Fruit fly (Drosophila melanogaster) whole organism, embryonic: ENCODE results near the gene Sdic1.

Experiments used
- Aef1 ChIP-seq: fragments of 200-800 bp; sonication (Bioruptor generic); IDR thresholded peaks from 3 replicates; pipeline ENCODE4 v1.3.6; 2022; ENCODE audit warnings: missing biosample characterization, missing genetic modification characterization
- B-H1 ChIP-seq: fragments of 200-800 bp; sonication (Bioruptor generic); IDR thresholded peaks from 3 replicates; pipeline ENCODE4 v1.3.6; 2022; ENCODE audit warnings: missing biosample characterization, missing genetic modification characterization
- Bdp1 ChIP-seq: fragments of 200-800 bp; sonication (Bioruptor generic); optimal IDR thresholded peaks from 3 replicates; lab custom pipeline; 2016; ENCODE audit warnings: missing biosample characterization, missing genetic modification characterization
- CG10366 ChIP-seq: fragments of 200-800 bp; sonication (Bioruptor generic); IDR thresholded peaks from 2 replicates; pipeline ENCODE4 v1.3.6; 2022; ENCODE audit warnings: missing biosample characterization, missing genetic modification characterization
- CG10462 ChIP-seq: fragments of 200-800 bp; sonication (Bioruptor generic); optimal IDR thresholded peaks from 2 replicates; lab custom pipeline; 2016; ENCODE audit warnings: missing biosample characterization, missing genetic modification characterization
- CG10654 ChIP-seq: fragments of 200-800 bp; sonication (Bioruptor generic); optimal IDR thresholded peaks from 2 replicates; lab custom pipeline; 2016; ENCODE audit warnings: missing biosample characterization, missing genetic modification characterization
- CG12104 ChIP-seq: fragments of 200-800 bp; sonication (Bioruptor generic); optimal IDR thresholded peaks from 3 replicates; lab custom pipeline; 2016; ENCODE audit warnings: missing biosample characterization, missing genetic modification characterization
- CG12219 ChIP-seq: fragments of 200-800 bp; sonication (Bioruptor generic); optimal IDR thresholded peaks from 3 replicates; lab custom pipeline; 2018; ENCODE audit warnings: missing biosample characterization, mild to moderate bottlenecking, missing genetic modification characterization
- CG12659 ChIP-seq: fragments of 200-800 bp; sonication (Bioruptor generic); optimal IDR thresholded peaks from 3 replicates; lab custom pipeline; 2017; ENCODE audit warnings: mild to moderate bottlenecking, missing biosample characterization, missing genetic modification reagents, missing genetic modification characterization
- CG14441 ChIP-seq: fragments of 200-800 bp; sonication (Bioruptor generic); IDR thresholded peaks from 2 replicates; pipeline ENCODE4 v1.3.6; 2022; ENCODE audit warnings: missing biosample characterization, missing genetic modification characterization
- CG1529 ChIP-seq: fragments of 200-800 bp; sonication (Bioruptor generic); optimal IDR thresholded peaks from 3 replicates; lab custom pipeline; 2018; ENCODE audit warnings: missing biosample characterization, missing genetic modification characterization
- CG1603 ChIP-seq: fragments of 200-800 bp; sonication (Bioruptor generic); optimal IDR thresholded peaks from 2 replicates; lab custom pipeline; 2019; ENCODE audit warnings: missing biosample characterization, mild to moderate bottlenecking, missing genetic modification characterization, moderate library complexity
- CG17186 ChIP-seq: fragments of 200-800 bp; sonication (Bioruptor generic); optimal IDR thresholded peaks from 3 replicates; lab custom pipeline; 2017; ENCODE audit warnings: missing biosample characterization, missing genetic modification reagents, missing genetic modification characterization
- CG1832 ChIP-seq: fragments of 200-800 bp; sonication (Bioruptor generic); optimal IDR thresholded peaks from 2 replicates; lab custom pipeline; 2017; ENCODE audit warnings: missing biosample characterization, mild to moderate bottlenecking, missing genetic modification characterization, inconsistent platforms
- CG18619 ChIP-seq: fragments of 200-800 bp; sonication (Bioruptor generic); optimal IDR thresholded peaks from 3 replicates; lab custom pipeline; 2017; ENCODE audit warnings: missing biosample characterization, mild to moderate bottlenecking, missing genetic modification characterization
- CG2199 ChIP-seq: fragments of 200-800 bp; sonication (Bioruptor generic); IDR thresholded peaks from 3 replicates; pipeline ENCODE4 v1.3.6; 2022; ENCODE audit warnings: missing biosample characterization, missing genetic modification characterization
- CG30020 ChIP-seq: fragments of 200-800 bp; optimal IDR thresholded peaks from 2 replicates; lab custom pipeline; 2019; ENCODE audit warnings: missing biosample characterization, mild to moderate bottlenecking, missing genetic modification characterization, moderate library complexity
- CG30403 ChIP-seq: fragments of 200-800 bp; sonication (Bioruptor generic); optimal IDR thresholded peaks from 3 replicates; lab custom pipeline; 2016; ENCODE audit warnings: missing biosample characterization, missing genetic modification characterization
- CG3281 ChIP-seq: fragments of 200-800 bp; sonication (Bioruptor generic); optimal IDR thresholded peaks from 3 replicates; lab custom pipeline; 2017; ENCODE audit warnings: missing biosample characterization, mild to moderate bottlenecking, missing genetic modification characterization
- CG6654 ChIP-seq: fragments of 200-800 bp; sonication (Bioruptor generic); optimal IDR thresholded peaks from 2 replicates; lab custom pipeline; 2017; ENCODE audit warnings: missing biosample characterization, mild to moderate bottlenecking, missing genetic modification characterization
- CG6683 ChIP-seq: fragments of 200-800 bp; sonication (Bioruptor generic); optimal IDR thresholded peaks from 2 replicates; lab custom pipeline; 2017; ENCODE audit warnings: missing biosample characterization, mild to moderate bottlenecking, missing genetic modification characterization, missing genetic modification reagents
- CG6689 ChIP-seq: fragments of 200-800 bp; sonication (Bioruptor generic); IDR thresholded peaks from 2 replicates; pipeline ENCODE4 v1.3.6; 2022; ENCODE audit warnings: missing biosample characterization, missing genetic modification characterization
- CG6813 ChIP-seq: fragments of 200-800 bp; sonication (Bioruptor generic); optimal IDR thresholded peaks from 2 replicates; lab custom pipeline; 2017; ENCODE audit warnings: missing biosample characterization, missing genetic modification characterization, mild to moderate bottlenecking, moderate library complexity, missing genetic modification reagents
- CG7556 ChIP-seq: fragments of 200-800 bp; sonication (Bioruptor generic); optimal IDR thresholded peaks from 2 replicates; lab custom pipeline; 2017; ENCODE audit warnings: missing biosample characterization, mild to moderate bottlenecking, missing genetic modification characterization
- CG7839 ChIP-seq: fragments of 200-800 bp; sonication (Bioruptor generic); optimal IDR thresholded peaks from 3 replicates; lab custom pipeline; 2018; ENCODE audit warnings: missing biosample characterization, mild to moderate bottlenecking, missing genetic modification characterization, moderate library complexity
- CG7963 ChIP-seq: fragments of 200-800 bp; sonication (Bioruptor generic); IDR thresholded peaks from 3 replicates; pipeline ENCODE4 v1.3.6; 2022; ENCODE audit warnings: missing biosample characterization, missing genetic modification characterization; ENCODE audit not compliant: partially characterized antibody
- CG8924 ChIP-seq: fragments of 200-800 bp; optimal IDR thresholded peaks from 3 replicates; lab custom pipeline; 2019; ENCODE audit warnings: missing biosample characterization, mild to moderate bottlenecking, missing genetic modification characterization, moderate library complexity
- CHES-1-like ChIP-seq: fragments of 200-800 bp; sonication (Bioruptor generic); optimal IDR thresholded peaks from 2 replicates; lab custom pipeline; 2016; ENCODE audit warnings: missing biosample characterization, missing genetic modification characterization
- Dref ChIP-seq: fragments of 200-800 bp; sonication (Bioruptor generic); IDR thresholded peaks from 2 replicates; pipeline ENCODE4 v1.3.6; 2022; ENCODE audit warnings: missing biosample characterization, missing genetic modification characterization
- Ets97D ChIP-seq: fragments of 200-800 bp; sonication (Bioruptor generic); optimal IDR thresholded peaks from 3 replicates; lab custom pipeline; 2016; ENCODE audit warnings: missing biosample characterization, missing genetic modification characterization
- Hsf ChIP-seq: fragments of 200-800 bp; sonication (Bioruptor generic); optimal IDR thresholded peaks from 3 replicates; lab custom pipeline; 2016; ENCODE audit warnings: missing biosample characterization, missing genetic modification characterization
- Lpt ChIP-seq: fragments of >200 bp; optimal IDR thresholded peaks from 2 replicates; lab custom pipeline; 2018; ENCODE audit warnings: missing biosample characterization, missing genetic modification characterization
- MBD-R2 ChIP-seq: fragments of 200-800 bp; sonication (Bioruptor generic); IDR thresholded peaks from 2 replicates; pipeline ENCODE4 v1.3.6; 2022; ENCODE audit warnings: missing biosample characterization, missing genetic modification characterization
- NFAT ChIP-seq: fragments of 200-800 bp; sonication (Bioruptor generic); IDR thresholded peaks from 2 replicates; pipeline ENCODE4 v1.3.6; 2022; ENCODE audit warnings: missing biosample characterization, missing genetic modification characterization
- Side ChIP-seq: fragments of 200-800 bp; sonication (Bioruptor generic); optimal IDR thresholded peaks from 2 replicates; lab custom pipeline; 2016; ENCODE audit warnings: missing biosample characterization, missing genetic modification characterization
- Sry-β ChIP-seq: fragments of 200-800 bp; sonication (Bioruptor generic); optimal IDR thresholded peaks from 2 replicates; lab custom pipeline; 2018; ENCODE audit warnings: missing biosample characterization, mild to moderate bottlenecking, missing genetic modification characterization, moderate library complexity
- Usf ChIP-seq: fragments of 200-800 bp; sonication (Bioruptor generic); optimal IDR thresholded peaks from 2 replicates; lab custom pipeline; 2017; ENCODE audit warnings: missing genotype, missing biosample characterization, missing genetic modification characterization
- YL-1 ChIP-seq: fragments of 200-800 bp; sonication (Bioruptor generic); optimal IDR thresholded peaks from 3 replicates; lab custom pipeline; 2017; ENCODE audit warnings: missing biosample characterization, mild to moderate bottlenecking, missing genetic modification characterization
- aop ChIP-seq: fragments of 200-800 bp; sonication (Bioruptor generic); IDR thresholded peaks from 2 replicates; pipeline ENCODE4 v1.3.6; 2022; ENCODE audit warnings: missing biosample characterization, missing genetic modification characterization
- cg ChIP-seq: fragments of 200-800 bp; sonication (Bioruptor generic); optimal IDR thresholded peaks from 3 replicates; lab custom pipeline; 2019; ENCODE audit warnings: missing biosample characterization, mild to moderate bottlenecking, missing genetic modification characterization, moderate library complexity
- chif ChIP-seq, 2 experiments: fragments of 200-800 bp; sonication (Bioruptor generic); optimal IDR thresholded peaks; 3 replicates each; lab custom pipeline; 2016; ENCODE audit warnings: missing biosample characterization in 2 of 2, missing genetic modification characterization in 2 of 2
- danr ChIP-seq: fragments of 200-800 bp; sonication (Bioruptor generic); IDR thresholded peaks from 2 replicates; pipeline ENCODE4 v1.3.6; 2022; ENCODE audit warnings: missing biosample characterization, missing genetic modification characterization
- dmrt11E ChIP-seq: fragments of 200-800 bp; sonication (Bioruptor generic); optimal IDR thresholded peaks from 3 replicates; lab custom pipeline; 2018; ENCODE audit warnings: missing biosample characterization, mild to moderate bottlenecking, missing genetic modification characterization, moderate library complexity
- ewg ChIP-seq: fragments of 200-800 bp; sonication (Bioruptor generic); optimal IDR thresholded peaks from 3 replicates; lab custom pipeline; 2017; ENCODE audit warnings: mild to moderate bottlenecking, missing biosample characterization, missing genetic modification reagents, missing genetic modification characterization
- jigr1 ChIP-seq: fragments of 200-800 bp; sonication (Bioruptor generic); IDR thresholded peaks from 3 replicates; pipeline ENCODE4 v1.3.6; 2022; ENCODE audit warnings: missing biosample characterization, missing genetic modification characterization
- peb ChIP-seq: fragments of 200-800 bp; sonication (Bioruptor generic); IDR thresholded peaks from 2 replicates; pipeline ENCODE4 v1.3.6; 2022; ENCODE audit warnings: missing biosample characterization, missing genetic modification characterization
- rib ChIP-seq: fragments of 200-800 bp; sonication (Bioruptor generic); IDR thresholded peaks from 2 replicates; pipeline ENCODE4 v1.3.6; 2022; ENCODE audit warnings: missing biosample characterization, missing genetic modification characterization
- schlank ChIP-seq: fragments of 200-800 bp; sonication (Bioruptor generic); optimal IDR thresholded peaks from 2 replicates; lab custom pipeline; 2018; ENCODE audit warnings: missing biosample characterization, mild to moderate bottlenecking, missing genetic modification characterization
- slbo ChIP-seq: fragments of 200-800 bp; sonication (Bioruptor generic); IDR thresholded peaks from 2 replicates; pipeline ENCODE4 v1.3.6; 2022; ENCODE audit warnings: missing biosample characterization, missing genetic modification characterization
- ssp ChIP-seq: fragments of 200-800 bp; sonication (Bioruptor generic); IDR thresholded peaks from 2 replicates; pipeline ENCODE4 v1.3.6; 2022; ENCODE audit warnings: missing biosample characterization, missing genetic modification characterization
- trem ChIP-seq: fragments of 200-800 bp; optimal IDR thresholded peaks from 3 replicates; lab custom pipeline; 2019; ENCODE audit warnings: missing biosample characterization, mild to moderate bottlenecking, missing genetic modification characterization, moderate library complexity
- ttk ChIP-seq: fragments of 200-800 bp; sonication (Bioruptor generic); IDR thresholded peaks from 2 replicates; pipeline ENCODE4 v2.1.2; 2022; ENCODE audit warnings: missing biosample characterization, missing genetic modification characterization
- vvl ChIP-seq: fragments of 200-800 bp; sonication (Bioruptor generic); IDR thresholded peaks from 2 replicates; pipeline ENCODE4 v1.3.6; 2022; ENCODE audit warnings: missing biosample characterization, missing genetic modification characterization

Gene Sdic1

DNA sequence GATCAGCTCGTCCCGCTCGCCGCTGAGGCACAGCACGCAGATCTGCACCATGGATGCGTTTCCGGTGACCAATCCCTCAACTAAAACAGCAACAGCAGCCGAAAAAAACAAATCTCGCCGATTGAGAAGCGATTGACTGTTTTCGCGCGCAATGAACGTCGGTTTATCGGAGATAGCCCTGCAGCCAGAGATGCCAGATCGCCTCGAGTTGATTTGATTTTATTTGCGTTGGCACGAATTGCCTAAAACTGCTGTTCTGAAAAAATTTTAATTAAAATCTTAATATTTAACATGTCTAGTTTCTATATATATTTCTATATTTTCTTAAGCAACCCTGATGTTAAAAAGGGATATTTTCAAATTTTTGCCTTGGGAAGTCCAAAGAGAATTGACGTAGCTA lies 15.9 kb downstream of the Sdic1 start (continued):
- TF ChIP-seq trem (tag; lab: Kevin White, UChicago) (peak; percentile 4), ssp (GFP tag; lab: Robert Waterston, UW) (no peak), Sry-β (GFP tag; lab: Kevin White, UChicago) (no peak), CG6683 (no peak), ewg (GFP tag; lab: Kevin White, UChicago) (no peak), NFAT (GFP tag; lab: Robert Waterston, UW) (no peak), CG7963 (GFP tag; lab: Robert Waterston, UW) (no peak), danr (GFP tag; lab: Robert Waterston, UW) (no peak), CG7839 (tag; lab: Kevin White, UChicago) (no peak), MBD-R2 (GFP tag; lab: Robert Waterston, UW) (peak; percentile 45; the same call in 1 of the 2 replicates), CG18619 (GFP tag; lab: Kevin White, UChicago) (no peak), Aef1 (no peak), CG7556 (GFP tag; lab: Kevin White, UChicago) (no peak), B-H1 (no peak), Side (no peak), slbo (GFP tag; lab: Robert Waterston, UW) (peak; percentile 41; the same call in 1 of the 2 replicates), CG10654 (no peak), ttk (GFP tag; lab: Robert Waterston, UW) (no peak), Lpt (GFP tag; lab: Kevin White, UChicago) (no peak), CG12219 (GFP tag; lab: Kevin White, UChicago) (no peak), CG17186 (peak; percentile 32), schlank (tag; lab: Kevin White, UChicago) (no peak), CG14441 (GFP tag; lab: Robert Waterston, UW) (no peak), peb (GFP tag; lab: Robert Waterston, UW) (no peak), CG30020 (tag; lab: Kevin White, UChicago) (peak; percentile 48), CG6689 (GFP tag; lab: Robert Waterston, UW) (no peak), vvl (GFP tag; lab: Robert Waterston, UW) (no peak), CG1529 (GFP tag; lab: Kevin White, UChicago) (no peak), CG12104 (GFP tag; lab: Kevin White, UChicago) (no peak), Usf (GFP tag; lab: Kevin White, UChicago) (no peak), Hsf (GFP tag; lab: Kevin White, UChicago) (no peak), CG2199 (GFP tag; lab: Robert Waterston, UW) (no peak), YL-1 (no peak), jigr1 (GFP tag; lab: Robert Waterston, UW) (no peak), cg (GFP tag; lab: Kevin White, UChicago) (no peak), CG12659 (GFP tag; lab: Kevin White, UChicago) (no peak), CHES-1-like (GFP tag; lab: Kevin White, UChicago) (no peak), CG6654 (GFP tag; lab: Kevin White, UChicago) (no peak), aop (GFP tag; lab: Robert Waterston, UW) (no peak), CG10366 (GFP tag; lab: Robert Waterston, UW) (no peak), CG8924 (tag; lab: Kevin White, UChicago) (no peak), dmrt11E (tag; lab: Kevin White, UChicago) (no peak), CG3281 (GFP tag; lab: Kevin White, UChicago) (no peak), CG30403 (no peak), Dref (GFP tag; lab: Robert Waterston, UW) (peak; percentile 71), CG10462 (GFP tag; lab: Kevin White, UChicago) (no peak), CG1832 (GFP tag; lab: Kevin White, UChicago) (no peak), rib (GFP tag; lab: Robert Waterston, UW) (no peak), Bdp1 (GFP tag; lab: Kevin White, UChicago) (no peak), CG6813 (no peak), chif (GFP tag; optimal IDR thresholded peaks at IDR 0.05; lab: Kevin White, UChicago) (no peak), CG1603 (tag; lab: Kevin White, UChicago) (peak; percentile 80), Ets97D (peak; percentile 16)
